Worm (Caenorhabditis elegans) whole organism, midembryonic: Measurements from ENCODE around the gene cox-5A.

Experiments used
- T22C8.4 ChIP-seq: fragments of 200-800 bp; sonication (Bioruptor generic); IDR thresholded peaks from 2 replicates; pipeline ENCODE4 v1.3.6; 2022; ENCODE audit warnings: missing genetic modification characterization, missing compliant biosample characterization
- cog-1 ChIP-seq: sonication (generic microtip); optimal IDR thresholded peaks from 2 replicates; lab custom pipeline; 2016; ENCODE audit warnings: missing genetic modification characterization, missing compliant biosample characterization
- flt-1 ChIP-seq: fragments of 200-800 bp; sonication (Bioruptor generic); IDR thresholded peaks from 2 replicates; pipeline ENCODE4 v1.3.6; 2022; ENCODE audit warnings: missing genetic modification characterization, missing compliant biosample characterization
- klf-2 ChIP-seq: fragments of 200-800 bp; sonication (Bioruptor generic); conservative IDR thresholded peaks from 2 replicates; pipeline ENCODE4 v1.3.6; 2022; ENCODE audit warnings: missing genetic modification reagents, missing genetic modification characterization, missing compliant biosample characterization
- med-1 ChIP-seq: sonication (generic microtip); optimal IDR thresholded peaks from 2 replicates; lab custom pipeline; 2017; ENCODE audit warnings: missing genetic modification characterization, mild to moderate bottlenecking, missing compliant biosample characterization, antibody characterized with exemption, missing genetic modification reagents; ENCODE audit not compliant: insufficient read depth
- ref-1 ChIP-seq: fragments of 200-800 bp; sonication (Bioruptor generic); conservative IDR thresholded peaks from 2 replicates; pipeline ENCODE4 v1.3.6; 2022; ENCODE audit warnings: missing genetic modification reagents, missing genetic modification characterization, missing compliant biosample characterization
- tab-1 ChIP-seq: fragments of 200-800 bp; sonication (Bioruptor generic); IDR thresholded peaks from 2 replicates; pipeline ENCODE4 v1.3.6; 2022; ENCODE audit warnings: missing genetic modification characterization, missing compliant biosample characterization
- ztf-23 ChIP-seq: fragments of 200-800 bp; sonication (Bioruptor generic); IDR thresholded peaks from 2 replicates; pipeline ENCODE4 v1.3.6; 2022; ENCODE audit warnings: missing genetic modification reagents, missing genetic modification characterization, missing compliant biosample characterization
- ztf-29 ChIP-seq: fragments of 200-800 bp; sonication (Bioruptor generic); IDR thresholded peaks from 2 replicates; pipeline ENCODE4 v1.3.6; 2022; ENCODE audit warnings: missing genetic modification reagents, missing genetic modification characterization, missing compliant biosample characterization

Gene cox-5A

ce11 chrIII:12904987-12905541 is at the start of gene cox-5A:
cox-5A (plus strand) TSS chrIII:12905491.
- TF ChIP-seq flt-1 (GFP tag; lab: Robert Waterston, UW) (peak; percentile 85), med-1 (GFP tag; lab: Kevin White, UChicago) (no peak), T22C8.4 (peak; percentile 82), tab-1 (no peak), ztf-23 (GFP tag; lab: Robert Waterston, UW) (peak; percentile 86), ztf-29 (0 out of 2 replicates have a peak, but pooled peaks have one; percentile 37), cog-1 (peak; percentile 92)

ce11 chrIII:12856628-12857027 is 48.7 kb upstream of the cox-5A start, which contains the start of gene Y37D8A.26:
Y37D8A.26 (minus strand) TSS chrIII:12856728.
- TF ChIP-seq med-1 (GFP tag; lab: Kevin White, UChicago) = no peak
- no peak for TF ChIP-seq ref-1
- TF ChIP-seq flt-1 (GFP tag; lab: Robert Waterston, UW) = no peak
- TF ChIP-seq tab-1 = no peak
- no peak for TF ChIP-seq ztf-29
- TF ChIP-seq T22C8.4 = no peak
- no peak for TF ChIP-seq klf-2
- no peak for TF ChIP-seq cog-1
- TF ChIP-seq ztf-23 (GFP tag; lab: Robert Waterston, UW) = no peak

- TF ChIP-seq cog-1 (no peak), ztf-29 (no peak), klf-2 (no peak), med-1 (GFP tag; lab: Kevin White, UChicago) (no peak), T22C8.4 (no peak), ref-1 (no peak), flt-1 (GFP tag; lab: Robert Waterston, UW) (no peak), tab-1 (no peak), ztf-23 (GFP tag; lab: Robert Waterston, UW) (no peak)
Measured at ce11 chrIII:12860119-12860518, 45.2 kb upstream of the cox-5A start.

- TF ChIP-seq ztf-29 (no peak), ref-1 (no peak), tab-1 (no peak), cog-1 (no peak), med-1 (GFP tag; lab: Kevin White, UChicago) (no peak)
Measured at ce11 chrIII:12864648-12865047, 40.6 kb upstream of the cox-5A start, which contains the start of gene Y37D8A.8. Y37D8A.8 (plus strand) TSS chrIII:12864948.

- TF ChIP-seq ztf-29 = no peak
- no peak for TF ChIP-seq flt-1 (GFP tag; lab: Robert Waterston, UW)
- no peak for TF ChIP-seq T22C8.4
- TF ChIP-seq tab-1 = no peak
- no peak for TF ChIP-seq cog-1
- TF ChIP-seq med-1 (GFP tag; lab: Kevin White, UChicago) = no peak
- TF ChIP-seq ref-1 = no peak
- no peak for TF ChIP-seq klf-2
- no peak for TF ChIP-seq ztf-23 (GFP tag; lab: Robert Waterston, UW)
Measured at ce11 chrIII:12870060-12870696, 35.1 kb upstream of the cox-5A start, which contains the start of gene Y37D8A.6. Y37D8A.6 (minus strand) TSS chrIII:12870297.

- peak; percentile 72 for TF ChIP-seq cog-1
- TF ChIP-seq klf-2 = peak; percentile 58; the same call in 1 of the 2 replicates
- peak; percentile 76 for TF ChIP-seq tab-1
- TF ChIP-seq med-1 (GFP tag; lab: Kevin White, UChicago) = peak; percentile 74
- peak; percentile 85 for TF ChIP-seq flt-1 (GFP tag; lab: Robert Waterston, UW)
- peak; percentile 86 for TF ChIP-seq ztf-23 (GFP tag; lab: Robert Waterston, UW)
- 0 out of 2 replicates have a peak, but pooled peaks have one; percentile 67 for TF ChIP-seq ztf-29
- no peak for TF ChIP-seq T22C8.4
- no peak for TF ChIP-seq ref-1
Measured at ce11 chrIII:12874606-12875066, 30.7 kb upstream of the cox-5A start, which contains the start of the genes mrg-1 and spcs-2. mrg-1 (minus strand) TSS chrIII:12874656. spcs-2 (plus strand) TSS chrIII:12875031.

- TF ChIP-seq cog-1 (no peak), ref-1 (no peak), ztf-23 (GFP tag; lab: Robert Waterston, UW) (no peak), T22C8.4 (no peak), tab-1 (no peak), klf-2 (no peak), med-1 (GFP tag; lab: Kevin White, UChicago) (no peak), flt-1 (GFP tag; lab: Robert Waterston, UW) (no peak), ztf-29 (no peak)
Measured at ce11 chrIII:12875653-12876052, 29.6 kb upstream of the cox-5A start.

- TF ChIP-seq flt-1 (GFP tag; lab: Robert Waterston, UW) (0 out of 2 replicates have a peak, but pooled peaks have one; percentile 9), klf-2 (peak; percentile 59; the same call in 1 of the 2 replicates), ztf-23 (GFP tag; lab: Robert Waterston, UW) (0 out of 2 replicates have a peak, but pooled peaks have one; percentile 36), T22C8.4 (no peak)
Measured at ce11 chrIII:12877527-12878234, 27.6 kb upstream of the cox-5A start, which contains the start of the genes cec-7 and enu-3.5. cec-7 (minus strand) TSS chrIII:12877577. enu-3.5 (plus strand) TSS chrIII:12878196.

ce11 chrIII:12880704-12881103 is 24.6 kb upstream of the cox-5A start:
- TF ChIP-seq ztf-29 = no peak
- no peak for TF ChIP-seq tab-1
- TF ChIP-seq T22C8.4 = no peak
- no peak for TF ChIP-seq cog-1
- TF ChIP-seq flt-1 (GFP tag; lab: Robert Waterston, UW) = no peak
- TF ChIP-seq klf-2 = no peak
- no peak for TF ChIP-seq med-1 (GFP tag; lab: Kevin White, UChicago)
- no peak for TF ChIP-seq ztf-23 (GFP tag; lab: Robert Waterston, UW)
- TF ChIP-seq ref-1 = no peak

- TF ChIP-seq med-1 (GFP tag; lab: Kevin White, UChicago) (no peak), cog-1 (no peak), ref-1 (no peak), ztf-23 (GFP tag; lab: Robert Waterston, UW) (no peak), tab-1 (no peak), ztf-29 (no peak), klf-2 (no peak), flt-1 (GFP tag; lab: Robert Waterston, UW) (no peak), T22C8.4 (no peak)
Measured at ce11 chrIII:12885153-12885552, 20.1 kb upstream of the cox-5A start.
